Fruit fly (Drosophila melanogaster) whole organism, embryonic: ENCODE results near the gene CG2157.
A peak's percentile ranks its signal among the peaks of the same experiment; 100 is the strongest.

Source experiments
- BtbVII ChIP-seq: fragments of 200-800 bp; sonication (Bioruptor generic); optimal IDR thresholded peaks from 3 replicates; lab custom pipeline; 2017; ENCODE audit warnings: missing biosample characterization, mild to moderate bottlenecking, missing genetic modification characterization
- CG10274 ChIP-seq: fragments of 200-800 bp; sonication (Bioruptor generic); optimal IDR thresholded peaks from 3 replicates; lab custom pipeline; 2017; ENCODE audit warnings: missing biosample characterization, mild to moderate bottlenecking, missing genetic modification characterization
- CG10366 ChIP-seq: fragments of 200-800 bp; sonication (Bioruptor generic); IDR thresholded peaks from 2 replicates; pipeline ENCODE4 v1.3.6; 2022; ENCODE audit warnings: missing biosample characterization, missing genetic modification characterization
- CG12219 ChIP-seq: fragments of 200-800 bp; sonication (Bioruptor generic); optimal IDR thresholded peaks from 3 replicates; lab custom pipeline; 2018; ENCODE audit warnings: missing biosample characterization, mild to moderate bottlenecking, missing genetic modification characterization
- CG13624 ChIP-seq: fragments of 200-800 bp; sonication (Bioruptor generic); optimal IDR thresholded peaks from 2 replicates; lab custom pipeline; 2016; ENCODE audit warnings: missing biosample characterization, missing genetic modification characterization
- CG14667 ChIP-seq: fragments of 200-800 bp; sonication (Bioruptor generic); IDR thresholded peaks from 2 replicates; pipeline ENCODE4 v1.3.6; 2022; ENCODE audit warnings: missing biosample characterization, missing genetic modification characterization
- CG14710 ChIP-seq: fragments of 200-800 bp; sonication (Bioruptor generic); optimal IDR thresholded peaks from 3 replicates; lab custom pipeline; 2019; ENCODE audit warnings: missing biosample characterization, mild to moderate bottlenecking, missing genetic modification characterization, moderate library complexity
- CG16813 ChIP-seq: fragments of 200-800 bp; sonication (Bioruptor generic); IDR thresholded peaks from 3 replicates; pipeline ENCODE4 v1.3.6; 2022; ENCODE audit warnings: missing biosample characterization, missing genetic modification characterization; ENCODE audit not compliant: partially characterized antibody
- CG31441 ChIP-seq: fragments of 200-800 bp; sonication (Bioruptor generic); IDR thresholded peaks from 2 replicates; pipeline ENCODE4 v1.3.6; 2022; ENCODE audit warnings: missing biosample characterization, missing genetic modification characterization
- CG42726 ChIP-seq: fragments of 200-800 bp; sonication (Bioruptor generic); IDR thresholded peaks from 2 replicates; pipeline ENCODE4 v1.3.6; 2022; ENCODE audit warnings: missing biosample characterization, missing genetic modification characterization; ENCODE audit not compliant: partially characterized antibody
- CG5245 ChIP-seq: fragments of 200-800 bp; sonication (Bioruptor generic); optimal IDR thresholded peaks from 3 replicates; lab custom pipeline; 2016; ENCODE audit warnings: missing biosample characterization, missing genetic modification characterization
- CG5953 ChIP-seq: fragments of 200-800 bp; sonication (Bioruptor generic); IDR thresholded peaks from 2 replicates; pipeline ENCODE4 v1.3.6; 2022; ENCODE audit warnings: missing biosample characterization, missing genetic modification characterization
- CG6272 ChIP-seq: fragments of 200-800 bp; sonication (Bioruptor generic); IDR thresholded peaks from 2 replicates; pipeline ENCODE4 v1.3.6; 2022; ENCODE audit warnings: missing biosample characterization, missing genetic modification characterization
- CG7357 ChIP-seq: fragments of 200-800 bp; sonication (Bioruptor generic); IDR thresholded peaks from 3 replicates; pipeline ENCODE4 v1.3.6; 2022; ENCODE audit warnings: missing biosample characterization, missing genetic modification characterization
- CG9932 ChIP-seq: fragments of 200-800 bp; sonication (Bioruptor generic); IDR thresholded peaks from 2 replicates; pipeline ENCODE4 v1.3.6; 2022; ENCODE audit warnings: missing biosample characterization, missing genetic modification characterization
- CHES-1-like ChIP-seq: fragments of 200-800 bp; sonication (Bioruptor generic); optimal IDR thresholded peaks from 2 replicates; lab custom pipeline; 2016; ENCODE audit warnings: missing biosample characterization, missing genetic modification characterization
- CkIIα-i1 ChIP-seq: fragments of 200-800 bp; sonication (Bioruptor generic); IDR thresholded peaks from 2 replicates; pipeline ENCODE4 v1.3.6; 2022; ENCODE audit warnings: missing biosample characterization, missing genetic modification characterization
- E2f2 ChIP-seq: fragments of 200-800 bp; sonication (Bioruptor generic); IDR thresholded peaks from 2 replicates; pipeline ENCODE4 v1.3.6; 2022; ENCODE audit warnings: missing biosample characterization, missing genetic modification characterization
- HLH54F ChIP-seq: fragments of 200-800 bp; sonication (Bioruptor generic); optimal IDR thresholded peaks from 3 replicates; lab custom pipeline; 2016; ENCODE audit warnings: missing biosample characterization, missing genetic modification characterization
- Hey ChIP-seq: fragments of 200-800 bp; sonication (Bioruptor generic); optimal IDR thresholded peaks from 3 replicates; lab custom pipeline; 2018; ENCODE audit warnings: missing biosample characterization, mild to moderate bottlenecking, missing genetic modification characterization
- Lpt ChIP-seq: fragments of >200 bp; optimal IDR thresholded peaks from 2 replicates; lab custom pipeline; 2018; ENCODE audit warnings: missing biosample characterization, missing genetic modification characterization
- NFAT ChIP-seq: fragments of 200-800 bp; sonication (Bioruptor generic); IDR thresholded peaks from 2 replicates; pipeline ENCODE4 v1.3.6; 2022; ENCODE audit warnings: missing biosample characterization, missing genetic modification characterization
- Oaz ChIP-seq: fragments of 200-800 bp; sonication (Bioruptor generic); IDR thresholded peaks from 2 replicates; pipeline ENCODE4 v1.3.6; 2022; ENCODE audit warnings: missing biosample characterization, missing genetic modification characterization
- Ptx1 ChIP-seq: fragments of 200-800 bp; sonication (Bioruptor generic); IDR thresholded peaks from 2 replicates; pipeline ENCODE4 v1.3.6; 2022; ENCODE audit warnings: missing biosample characterization, missing genetic modification characterization
- Scr ChIP-seq: fragments of 200-800 bp; sonication (Bioruptor generic); IDR thresholded peaks from 2 replicates; pipeline ENCODE4 v1.3.6; 2022; ENCODE audit warnings: missing biosample characterization, missing genetic modification characterization; ENCODE audit not compliant: partially characterized antibody
- Sin3A ChIP-seq: fragments of >200 bp; optimal IDR thresholded peaks from 2 replicates; lab custom pipeline; 2018
- TFAM ChIP-seq: fragments of 200-800 bp; sonication (Bioruptor generic); optimal IDR thresholded peaks from 2 replicates; lab custom pipeline; 2017; ENCODE audit warnings: missing biosample characterization, missing genetic modification characterization, inconsistent platforms
- Usf ChIP-seq: fragments of 200-800 bp; sonication (Bioruptor generic); optimal IDR thresholded peaks from 2 replicates; lab custom pipeline; 2017; ENCODE audit warnings: missing genotype, missing biosample characterization, missing genetic modification characterization
- ato ChIP-seq: fragments of 200-800 bp; sonication (Bioruptor generic); IDR thresholded peaks from 2 replicates; pipeline ENCODE4 v1.3.6; 2022; ENCODE audit warnings: missing biosample characterization, missing genetic modification characterization; ENCODE audit not compliant: partially characterized antibody
- ci ChIP-seq: fragments of 200-800 bp; sonication (Bioruptor generic); IDR thresholded peaks from 3 replicates; pipeline ENCODE4 v1.3.6; 2022; ENCODE audit warnings: missing biosample characterization, missing genetic modification characterization
- croc ChIP-seq: fragments of 200-800 bp; sonication (Bioruptor generic); conservative IDR thresholded peaks from 3 replicates; pipeline ENCODE4 v1.3.6; 2022; ENCODE audit warnings: missing biosample characterization, missing genetic modification characterization
- dati ChIP-seq: fragments of 200-800 bp; sonication (Bioruptor generic); IDR thresholded peaks from 2 replicates; pipeline ENCODE4 v1.3.6; 2022; ENCODE audit warnings: missing biosample characterization, missing genetic modification characterization
- gsb-n ChIP-seq: fragments of 200-800 bp; sonication (Bioruptor generic); optimal IDR thresholded peaks from 3 replicates; lab custom pipeline; 2018; ENCODE audit warnings: missing biosample characterization, mild to moderate bottlenecking, missing genetic modification characterization
- h ChIP-seq: fragments of >200 bp; optimal IDR thresholded peaks from 2 replicates; lab custom pipeline; 2017
- ham ChIP-seq: fragments of 200-800 bp; sonication (Bioruptor generic); IDR thresholded peaks from 2 replicates; pipeline ENCODE4 v1.3.6; 2022; ENCODE audit warnings: missing biosample characterization, missing genetic modification characterization
- jumu ChIP-seq: fragments of 200-800 bp; sonication (Bioruptor generic); optimal IDR thresholded peaks from 3 replicates; lab custom pipeline; 2016; ENCODE audit warnings: missing biosample characterization, missing genetic modification characterization
- nom ChIP-seq: fragments of 200-800 bp; sonication (Bioruptor generic); optimal IDR thresholded peaks from 2 replicates; lab custom pipeline; 2017; ENCODE audit warnings: missing biosample characterization, missing genetic modification characterization, mild to moderate bottlenecking, moderate library complexity, missing genetic modification reagents
- oc ChIP-seq: fragments of 200-800 bp; sonication (Bioruptor generic); optimal IDR thresholded peaks from 2 replicates; lab custom pipeline; 2018; ENCODE audit warnings: missing biosample characterization, mild to moderate bottlenecking, missing genetic modification characterization, moderate library complexity
- p53 ChIP-seq: fragments of 200-800 bp; sonication (Bioruptor generic); optimal IDR thresholded peaks from 2 replicates; lab custom pipeline; 2016; ENCODE audit warnings: missing biosample characterization, missing genetic modification characterization
- pan ChIP-seq, 4 experiments: fragments of >200 bp in 3 of 4; fragments of 200-800 bp in 1 of 4; sonication (Bioruptor generic) in 1 of 4; optimal IDR thresholded peaks in 3 of 4; IDR thresholded peaks in 1 of 4; 2 replicates each; pipeline versions ENCODE4 v1.3.6 to Lab custom; 2017 to 2022; ENCODE audit warnings: missing biosample characterization in 2 of 4, missing genetic modification characterization in 2 of 4, mixed read lengths in 1 of 4
- pb ChIP-seq: fragments of 200-800 bp; sonication (Bioruptor generic); optimal IDR thresholded peaks from 3 replicates; lab custom pipeline; 2016; ENCODE audit warnings: missing biosample characterization, missing genetic modification characterization
- psq ChIP-seq: fragments of 200-800 bp; sonication (Bioruptor generic); optimal IDR thresholded peaks from 2 replicates; lab custom pipeline; 2017; ENCODE audit warnings: missing biosample characterization, missing genetic modification characterization
- row ChIP-seq: fragments of 200-800 bp; sonication (Bioruptor generic); IDR thresholded peaks from 3 replicates; pipeline ENCODE4 v1.3.6; 2022; ENCODE audit warnings: missing biosample characterization, missing genetic modification characterization
- salm ChIP-seq: fragments of 200-800 bp; sonication (Bioruptor generic); optimal IDR thresholded peaks from 2 replicates; lab custom pipeline; 2018; ENCODE audit warnings: missing biosample characterization, mild to moderate bottlenecking, missing genetic modification characterization
- sc ChIP-seq, 3 experiments: fragments of >200 bp in 2 of 3; fragments of 200-800 bp in 1 of 3; sonication (Bioruptor generic) in 1 of 3; optimal IDR thresholded peaks; 2 replicates in 2 of 3; 3 replicates in 1 of 3; lab custom pipeline; 2017; ENCODE audit warnings: mild to moderate bottlenecking in 1 of 3, missing biosample characterization in 1 of 3, missing genetic modification characterization in 1 of 3, missing genetic modification reagents in 1 of 3
- sens-2 ChIP-seq: fragments of 200-800 bp; sonication (Bioruptor generic); IDR thresholded peaks from 2 replicates; pipeline ENCODE4 v1.3.6; 2022; ENCODE audit warnings: missing biosample characterization, missing genetic modification characterization
- sug ChIP-seq: fragments of 200-800 bp; optimal IDR thresholded peaks from 2 replicates; lab custom pipeline; 2019; ENCODE audit warnings: missing biosample characterization, mild to moderate bottlenecking, missing genetic modification characterization, moderate library complexity
- tap ChIP-seq: fragments of 200-800 bp; optimal IDR thresholded peaks from 3 replicates; lab custom pipeline; 2019; ENCODE audit warnings: missing biosample characterization, mild to moderate bottlenecking, missing genetic modification characterization, moderate library complexity
- ttk ChIP-seq: fragments of 200-800 bp; sonication (Bioruptor generic); IDR thresholded peaks from 2 replicates; pipeline ENCODE4 v2.1.2; 2022; ENCODE audit warnings: missing biosample characterization, missing genetic modification characterization
- tup ChIP-seq: fragments of 200-800 bp; sonication (Bioruptor generic); optimal IDR thresholded peaks from 2 replicates; lab custom pipeline; 2016; ENCODE audit warnings: missing biosample characterization, mild to moderate bottlenecking, missing genetic modification characterization, moderate library complexity
- z ChIP-seq: fragments of 200-800 bp; sonication (Bioruptor generic); IDR thresholded peaks from 3 replicates; pipeline ENCODE4 v1.3.6; 2022; ENCODE audit warnings: missing biosample characterization, missing genetic modification characterization
- zfh2 ChIP-seq: fragments of 200-800 bp; sonication (Bioruptor generic); optimal IDR thresholded peaks from 2 replicates; lab custom pipeline; 2016; ENCODE audit warnings: missing biosample characterization, missing genetic modification characterization

CG2157 gene

DNA sequence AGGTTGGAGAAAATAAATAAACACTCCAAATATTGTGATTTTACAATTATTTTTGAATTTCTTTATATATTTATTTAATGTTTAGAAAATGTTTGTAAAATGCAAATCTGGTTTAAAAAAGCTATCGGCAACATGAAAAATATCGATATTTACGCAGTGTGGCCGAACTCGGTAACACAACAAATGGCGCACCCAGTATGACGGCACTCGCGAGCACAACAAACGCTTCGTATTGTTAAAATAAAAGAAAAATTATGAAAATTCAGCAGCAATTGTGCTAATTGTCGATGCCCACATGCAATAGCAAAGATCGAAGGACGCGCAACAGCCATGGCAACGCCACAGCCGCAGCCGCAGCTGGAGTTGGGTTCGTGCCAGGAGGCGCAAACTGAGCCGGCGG, 20.5 kb upstream of the CG2157 start, which contains the start of gene CG2202 (continued):
- TF ChIP-seq salm (tag; lab: Kevin White, UChicago) = no peak
- no peak for TF ChIP-seq jumu
- TF ChIP-seq tap = no peak
- TF ChIP-seq BtbVII (GFP tag; lab: Kevin White, UChicago) = no peak
- TF ChIP-seq CG42726 = peak; percentile 18; the same call in 1 of the 2 replicates
- no peak for TF ChIP-seq ato (GFP tag; lab: Robert Waterston, UW)
- TF ChIP-seq pb = no peak
- TF ChIP-seq ham = no peak
- no peak for TF ChIP-seq CG5245 (GFP tag; lab: Kevin White, UChicago)
- no peak for TF ChIP-seq nom
- no peak for TF ChIP-seq CG7357 (GFP tag; lab: Robert Waterston, UW)
- peak; percentile 63 for TF ChIP-seq E2f2 (GFP tag; lab: Robert Waterston, UW)
- TF ChIP-seq gsb-n (tag; lab: Kevin White, UChicago) = no peak
- TF ChIP-seq CG12219 (GFP tag; lab: Kevin White, UChicago) = no peak
- TF ChIP-seq oc (tag; lab: Kevin White, UChicago) = no peak
- no peak for TF ChIP-seq CG31441 (GFP tag; lab: Robert Waterston, UW)
- TF ChIP-seq Ptx1 (GFP tag; lab: Robert Waterston, UW) = no peak
- TF ChIP-seq CG16813 (GFP tag; lab: Robert Waterston, UW) = peak; percentile 80
- no peak for TF ChIP-seq CG5953
- TF ChIP-seq CG14710 (tag; lab: Kevin White, UChicago) = peak; percentile 48
- no peak for TF ChIP-seq CkIIα-i1 (GFP tag; lab: Robert Waterston, UW)
- TF ChIP-seq Scr (GFP tag; lab: Robert Waterston, UW) = peak; percentile 77
- TF ChIP-seq sens-2 (GFP tag; lab: Robert Waterston, UW) = no peak
- TF ChIP-seq CG13624 (GFP tag; lab: Kevin White, UChicago) = no peak
- TF ChIP-seq CG6272 = no peak
- TF ChIP-seq row (GFP tag; lab: Robert Waterston, UW) = peak; percentile 62; the same call in 2 of the 3 replicates
- TF ChIP-seq Sin3A (lab: Kevin White, UChicago) = peak; percentile 24
- no peak for TF ChIP-seq CG10366 (GFP tag; lab: Robert Waterston, UW)
- no peak for TF ChIP-seq CG14667 (GFP tag; lab: Robert Waterston, UW)
- TF ChIP-seq dati = no peak
- TF ChIP-seq ttk (GFP tag; lab: Robert Waterston, UW) = no peak
- no peak for TF ChIP-seq CHES-1-like (GFP tag; lab: Kevin White, UChicago)
- no peak for TF ChIP-seq z (GFP tag; lab: Robert Waterston, UW)
- no peak for TF ChIP-seq tup (GFP tag; lab: Kevin White, UChicago)
- TF ChIP-seq Oaz (GFP tag; lab: Robert Waterston, UW) = no peak
- TF ChIP-seq h (lab: Kevin White, UChicago) = no peak
- TF ChIP-seq pan (optimal IDR thresholded peaks at IDR 0.05; lab: Kevin White, UChicago) = no peak
- no peak for TF ChIP-seq pan (GFP tag; optimal IDR thresholded peaks at IDR 0.05 in 1 of 2, IDR thresholded peaks at IDR 0.05 in 1 of 2)
- no peak for TF ChIP-seq HLH54F
- TF ChIP-seq Usf (GFP tag; lab: Kevin White, UChicago) = no peak
- TF ChIP-seq Hey (tag; lab: Kevin White, UChicago) = no peak
- no peak for TF ChIP-seq ci
- no peak for TF ChIP-seq zfh2 (GFP tag; lab: Kevin White, UChicago)
- TF ChIP-seq NFAT (GFP tag; lab: Robert Waterston, UW) = no peak
- peak; percentile 17 for TF ChIP-seq sug (tag; lab: Kevin White, UChicago)
- no peak for TF ChIP-seq Lpt (GFP tag; lab: Kevin White, UChicago)
- no peak for TF ChIP-seq TFAM (GFP tag; lab: Kevin White, UChicago)
- TF ChIP-seq psq = no peak
- TF ChIP-seq CG10274 = no peak
- TF ChIP-seq CG9932 = no peak
- TF ChIP-seq croc = no peak
- no peak for TF ChIP-seq p53
- TF ChIP-seq sc (optimal IDR thresholded peaks at IDR 0.05; lab: Kevin White, UChicago) = no peak
- no peak for TF ChIP-seq sc (GFP tag; optimal IDR thresholded peaks at IDR 0.05; lab: Kevin White, UChicago)
